Worm (Caenorhabditis elegans): ENCODE measurements around the gene Y38H6C.20.

Y38H6C.20 gene

ce11 chrV:20497537-20497936, 53.5 kb downstream of the Y38H6C.20 start (continued):
- TF ChIP-seq Y95B8A.8 (GFP tag; IDR thresholded peaks at IDR 0.05) (0 out of 2 replicates have a peak, but pooled peaks have one; percentile 56), mel-28 (tag; optimal IDR thresholded peaks at IDR 0.05; ENCODE audit: borderline replicate concordance) (no peak), ceh-40 (GFP tag; IDR thresholded peaks at IDR 0.05) (no peak), ceh-91 (GFP tag; IDR thresholded peaks at IDR 0.05) (peak; percentile 42; the same call in 1 of the 2 replicates), nhr-90 (tag; optimal IDR thresholded peaks at IDR 0.05) (peak; percentile 74), somi-1 (GFP tag; optimal IDR thresholded peaks at IDR 0.05) (no peak), ceh-58 (GFP tag; IDR thresholded peaks at IDR 0.05) (no peak), F23B12.7 (tag; optimal IDR thresholded peaks at IDR 0.05; ENCODE audit: insufficient read depth) (no peak), F22D6.2 (tag; optimal IDR thresholded peaks at IDR 0.05) (no peak), Y79H2A.3 (GFP tag; conservative IDR thresholded peaks at IDR 0.05) (no peak), egl-44 (GFP tag; IDR thresholded peaks at IDR 0.05) (no peak; the same call in 1 of the 2 replicates), lin-26 (GFP tag; IDR thresholded peaks at IDR 0.05) (no peak), lsy-27 (tag; optimal IDR thresholded peaks at IDR 0.05; ENCODE audit: borderline replicate concordance, insufficient read depth) (no peak), F39B2.1 (GFP tag; IDR thresholded peaks at IDR 0.05) (no peak), pha-4 (tag; optimal IDR thresholded peaks at IDR 0.05) (no peak), aptf-3 (GFP tag; IDR thresholded peaks at IDR 0.05) (no peak), ceh-100 (GFP tag; IDR thresholded peaks at IDR 0.05) (peak; percentile 46; the same call in 1 of the 2 replicates), ets-4 (GFP tag; optimal IDR thresholded peaks at IDR 0.05) (no peak), T07F8.4 (tag; optimal IDR thresholded peaks at IDR 0.05) (no peak), F52B5.7 (tag; optimal IDR thresholded peaks at IDR 0.05) (peak; percentile 54), let-526 (GFP tag; IDR thresholded peaks at IDR 0.05) (0 out of 2 replicates have a peak, but pooled peaks have one; percentile 31), madf-8 (GFP tag; conservative IDR thresholded peaks at IDR 0.05) (peak; percentile 59), ccch-3 (GFP tag; optimal IDR thresholded peaks at IDR 0.05) (no peak), tlf-1 (GFP tag; optimal IDR thresholded peaks at IDR 0.05) (peak; percentile 67), him-1 (tag; optimal IDR thresholded peaks at IDR 0.05) (no peak), sea-2 (GFP tag; IDR thresholded peaks at IDR 0.05) (no peak), hlh-12 (tag; optimal IDR thresholded peaks at IDR 0.05) (no peak), dox-1 (GFP tag; IDR thresholded peaks at IDR 0.05) (peak; percentile 54; the same call in 1 of the 2 replicates), T26A5.8 (tag; optimal IDR thresholded peaks at IDR 0.05) (no peak), unc-62 (GFP tag; optimal IDR thresholded peaks at IDR 0.05) (no peak), B0019.2 (GFP tag; conservative IDR thresholded peaks at IDR 0.05) (no peak), madf-6 (GFP tag; IDR thresholded peaks at IDR 0.05) (peak; percentile 67), unc-130 (GFP tag; optimal IDR thresholded peaks at IDR 0.05) (no peak), ztf-18 (tag; optimal IDR thresholded peaks at IDR 0.05) (no peak), zfh-2 (GFP tag; conservative IDR thresholded peaks at IDR 0.05) (no peak), hsf-1 (GFP tag; IDR thresholded peaks at IDR 0.05) (peak; percentile 51; the same call in 1 of the 2 replicates), K11D2.4 (GFP tag; IDR thresholded peaks at IDR 0.05) (no peak), ekl-4 (GFP tag; IDR thresholded peaks at IDR 0.05) (peak; percentile 43; the same call in 1 of the 2 replicates), mcd-1 (GFP tag; IDR thresholded peaks at IDR 0.05) (no peak), attf-6 (GFP tag; IDR thresholded peaks at IDR 0.05) (peak; percentile 26; the same call in 1 of the 2 replicates), tbp1 (GFP tag; optimal IDR thresholded peaks at IDR 0.05) (peak; percentile 45), snpc-4 (GFP tag; optimal IDR thresholded peaks at IDR 0.05) (no peak), snpc-4 (tag; optimal IDR thresholded peaks at IDR 0.05) (peak in 1 of 4 experiments; percentile 23), sptf-2 (GFP tag; optimal IDR thresholded peaks at IDR 0.05) (no peak), xnd-1 (tag; optimal IDR thresholded peaks at IDR 0.05) (peak; percentile 47), ceh-27 (GFP tag; optimal IDR thresholded peaks at IDR 0.05) (no peak), madf-10 (tag; optimal IDR thresholded peaks at IDR 0.05) (peak; percentile 49), D2030.7 (GFP tag; IDR thresholded peaks at IDR 0.05) (0 out of 2 replicates have a peak, but pooled peaks have one; percentile 22), zim-3 (tag; optimal IDR thresholded peaks at IDR 0.05) (peak; percentile 4)

All from whole organism, young adult.